Worm (Caenorhabditis elegans) whole organism, L2 larva: ENCODE data around the gene vep-2.
A peak's percentile ranks its signal among the peaks of the same experiment; 100 is the strongest.

Experiments used
- C34F6.9 ChIP-seq: fragments of 150-350 bp; optimal IDR thresholded peaks from 2 replicates; lab custom pipeline; 2014; ENCODE audit warnings: missing biosample characterization, missing genetic modification characterization
- F13H6.1 ChIP-seq: sonication (generic microtip); optimal IDR thresholded peaks from 2 replicates; lab custom pipeline; 2016; ENCODE audit warnings: missing genetic modification characterization, missing compliant biosample characterization
- ZK546.5 ChIP-seq: sonication (generic microtip); optimal IDR thresholded peaks from 2 replicates; lab custom pipeline; 2017; ENCODE audit warnings: missing biosample characterization, missing genetic modification characterization
- alr-1 ChIP-seq: fragments of 150-350 bp; optimal IDR thresholded peaks from 2 replicates; lab custom pipeline; 2014; ENCODE audit warnings: missing biosample characterization, missing genetic modification characterization
- aly-2 ChIP-seq: fragments of 150-350 bp; optimal IDR thresholded peaks from 2 replicates; lab custom pipeline; 2014; ENCODE audit warnings: missing biosample characterization, missing genetic modification characterization
- ama-1 ChIP-seq: fragments of 150-350 bp; optimal IDR thresholded peaks from 2 replicates; lab custom pipeline; 2018; ENCODE audit warnings: inconsistent platforms
- blmp-1 ChIP-seq: sonication (generic microtip); optimal IDR thresholded peaks from 2 replicates; lab custom pipeline; 2017; ENCODE audit warnings: missing genetic modification characterization, mild to moderate bottlenecking, missing compliant biosample characterization, antibody characterized with exemption, moderate library complexity; ENCODE audit not compliant: insufficient read depth
- ceh-16 ChIP-seq: fragments of 150-350 bp; optimal IDR thresholded peaks from 2 replicates; lab custom pipeline; 2014; ENCODE audit warnings: missing biosample characterization, missing genetic modification characterization
- ceh-82 ChIP-seq: fragments of 150-350 bp; optimal IDR thresholded peaks from 2 replicates; lab custom pipeline; 2014; ENCODE audit warnings: missing biosample characterization, missing genetic modification characterization
- crh-2 ChIP-seq: sonication (generic microtip); optimal IDR thresholded peaks from 2 replicates; lab custom pipeline; 2017; ENCODE audit warnings: missing biosample characterization, missing genetic modification characterization
- dmd-4 ChIP-seq: sonication (generic microtip); optimal IDR thresholded peaks from 2 replicates; lab custom pipeline; 2017; ENCODE audit warnings: missing biosample characterization, missing genetic modification characterization
- egl-27 ChIP-seq: sonication (generic microtip); optimal IDR thresholded peaks from 3 replicates; lab custom pipeline; 2017; ENCODE audit warnings: missing biosample characterization, missing genetic modification reagents, missing genetic modification characterization
- elt-3 ChIP-seq: sonication (generic microtip); optimal IDR thresholded peaks from 2 replicates; lab custom pipeline; 2017; ENCODE audit warnings: missing biosample characterization, missing genetic modification characterization
- fos-1 ChIP-seq: fragments of 150-350 bp; optimal IDR thresholded peaks from 2 replicates; lab custom pipeline; 2014; ENCODE audit warnings: missing biosample characterization, missing genetic modification characterization
- gmeb-1 ChIP-seq: fragments of 150-350 bp; optimal IDR thresholded peaks from 2 replicates; lab custom pipeline; 2014; ENCODE audit warnings: missing biosample characterization, missing genetic modification characterization
- lin-11 ChIP-seq: fragments of 150-350 bp; sonication (generic microtip); optimal IDR thresholded peaks from 2 replicates; lab custom pipeline; 2014; ENCODE audit warnings: missing biosample characterization, missing genetic modification characterization, inconsistent platforms, mixed read lengths
- lin-13 ChIP-seq: fragments of 150-350 bp; optimal IDR thresholded peaks from 2 replicates; lab custom pipeline; 2014; ENCODE audit warnings: missing biosample characterization, missing genetic modification reagents, missing genetic modification characterization
- lin-39 ChIP-seq: fragments of 150-350 bp; optimal IDR thresholded peaks from 2 replicates; lab custom pipeline; 2014; ENCODE audit warnings: missing biosample characterization, missing genetic modification reagents, missing genetic modification characterization
- lsy-2 ChIP-seq, 2 experiments: fragments of 150-350 bp in 1 of 2; sonication (generic microtip) in 1 of 2; optimal IDR thresholded peaks; 2 replicates each; lab custom pipeline; 2014 to 2017; ENCODE audit warnings: missing biosample characterization in 2 of 2, missing genetic modification characterization in 2 of 2
- mab-5 ChIP-seq: fragments of 150-350 bp; optimal IDR thresholded peaks from 2 replicates; lab custom pipeline; 2014; ENCODE audit warnings: missing biosample characterization, missing genetic modification characterization
- mbf-1 ChIP-seq: sonication (generic microtip); optimal IDR thresholded peaks from 2 replicates; lab custom pipeline; 2017; ENCODE audit warnings: missing biosample characterization, missing genetic modification characterization
- mdl-1 ChIP-seq, 2 experiments: fragments of 150-350 bp in 1 of 2; sonication (generic microtip) in 1 of 2; optimal IDR thresholded peaks; 2 replicates each; lab custom pipeline; 2017; ENCODE audit warnings: missing biosample characterization in 2 of 2, missing genetic modification characterization in 2 of 2
- nhr-10 ChIP-seq: sonication (generic microtip); optimal IDR thresholded peaks from 2 replicates; lab custom pipeline; 2017; ENCODE audit warnings: missing biosample characterization, missing genetic modification characterization
- nhr-11 ChIP-seq: fragments of 150-350 bp; optimal IDR thresholded peaks from 2 replicates; lab custom pipeline; 2014; ENCODE audit warnings: missing biosample characterization, missing genetic modification characterization
- nhr-12 ChIP-seq: fragments of 150-350 bp; optimal IDR thresholded peaks from 2 replicates; lab custom pipeline; 2014; ENCODE audit warnings: missing biosample characterization, missing genetic modification characterization
- nhr-129 ChIP-seq: fragments of 150-350 bp; optimal IDR thresholded peaks from 2 replicates; lab custom pipeline; 2014; ENCODE audit warnings: missing biosample characterization, missing genetic modification characterization
- nhr-21 ChIP-seq: fragments of 150-350 bp; optimal IDR thresholded peaks from 2 replicates; lab custom pipeline; 2014; ENCODE audit warnings: missing biosample characterization, missing genetic modification characterization
- nhr-23 ChIP-seq: fragments of 150-350 bp; optimal IDR thresholded peaks from 2 replicates; lab custom pipeline; 2014; ENCODE audit warnings: missing biosample characterization, missing genetic modification reagents, missing genetic modification characterization
- nhr-237 ChIP-seq: fragments of 150-350 bp; optimal IDR thresholded peaks from 2 replicates; lab custom pipeline; 2014; ENCODE audit warnings: missing biosample characterization, missing genetic modification characterization
- nhr-25 ChIP-seq: fragments of 150-350 bp; sonication (generic microtip); optimal IDR thresholded peaks from 3 replicates; lab custom pipeline; 2014; ENCODE audit warnings: missing biosample characterization, missing genetic modification characterization
- nhr-6 ChIP-seq: fragments of 150-350 bp; optimal IDR thresholded peaks from 2 replicates; lab custom pipeline; 2014; ENCODE audit warnings: missing biosample characterization, missing genetic modification characterization
- nhr-77 ChIP-seq: fragments of 150-350 bp; optimal IDR thresholded peaks from 2 replicates; lab custom pipeline; 2014; ENCODE audit warnings: missing biosample characterization, missing genetic modification characterization
- peb-1 ChIP-seq: fragments of 150-350 bp; optimal IDR thresholded peaks from 2 replicates; lab custom pipeline; 2014; ENCODE audit warnings: missing biosample characterization, missing genetic modification characterization
- sem-4 ChIP-seq: fragments of 150-350 bp; optimal IDR thresholded peaks from 2 replicates; lab custom pipeline; 2014; ENCODE audit warnings: missing biosample characterization, missing genetic modification reagents, missing genetic modification characterization
- skn-1 ChIP-seq: sonication (generic microtip); optimal IDR thresholded peaks from 2 replicates; lab custom pipeline; 2017; ENCODE audit warnings: missing biosample characterization, missing genetic modification characterization
- sma-3 ChIP-seq: sonication (generic microtip); optimal IDR thresholded peaks from 2 replicates; lab custom pipeline; 2016; ENCODE audit warnings: missing genetic modification reagents, missing genetic modification characterization, missing compliant biosample characterization
- sma-9 ChIP-seq, 2 experiments: fragments of 150-350 bp in 1 of 2; sonication (generic microtip) in 1 of 2; optimal IDR thresholded peaks; 2 replicates each; lab custom pipeline; 2014 to 2016; ENCODE audit warnings: missing genetic modification characterization in 2 of 2, mild to moderate bottlenecking in 1 of 2, missing biosample characterization in 1 of 2, missing compliant biosample characterization in 1 of 2, missing genetic modification reagents in 1 of 2, moderate library complexity in 1 of 2
- snpc-4 ChIP-seq: fragments of 150-350 bp; optimal IDR thresholded peaks from 2 replicates; lab custom pipeline; 2014; ENCODE audit warnings: missing biosample characterization, missing genetic modification characterization
- unc-39 ChIP-seq: fragments of 150-350 bp; optimal IDR thresholded peaks from 2 replicates; lab custom pipeline; 2014; ENCODE audit warnings: missing biosample characterization, missing genetic modification characterization
- unc-55 ChIP-seq: fragments of 150-350 bp; sonication (generic microtip); optimal IDR thresholded peaks from 3 replicates; lab custom pipeline; 2014; ENCODE audit warnings: missing biosample characterization, missing genetic modification reagents, missing genetic modification characterization
- unc-62 ChIP-seq: fragments of 150-350 bp; optimal IDR thresholded peaks from 2 replicates; lab custom pipeline; 2014; ENCODE audit warnings: missing biosample characterization, missing genetic modification reagents, missing genetic modification characterization
- zag-1 ChIP-seq: fragments of 150-350 bp; optimal IDR thresholded peaks from 2 replicates; lab custom pipeline; 2014; ENCODE audit warnings: missing biosample characterization, missing genetic modification characterization
- ztf-4 ChIP-seq: fragments of 150-350 bp; optimal IDR thresholded peaks from 2 replicates; lab custom pipeline; 2014; ENCODE audit warnings: missing biosample characterization, missing genetic modification characterization

Gene vep-2

ce11 chrX:3605727-3606126 lies 22.4 kb upstream of the vep-2 start, which contains the start of gene C18B2.4:
Gene C18B2.4 (minus strand): TSS chrX:3605741.
- TF ChIP-seq blmp-1 (tag; lab: Kevin White, UChicago) = no peak
- no peak for TF ChIP-seq lin-39 (tag; lab: Kevin White, UChicago)
- TF ChIP-seq egl-27 (tag; lab: Kevin White, UChicago) = no peak
- TF ChIP-seq unc-62 (GFP tag; lab: Kevin White, UChicago) = no peak
- TF ChIP-seq unc-55 (GFP tag; lab: Kevin White, UChicago) = peak; percentile 86
- TF ChIP-seq nhr-11 (tag; lab: Kevin White, UChicago) = no peak
- peak; percentile 28 to 73 for TF ChIP-seq lsy-2 (tag; optimal IDR thresholded peaks at IDR 0.05; lab: Kevin White, UChicago)
- peak; percentile 38 for TF ChIP-seq lin-13 (GFP tag; lab: Kevin White, UChicago)
- peak; percentile 20 for TF ChIP-seq peb-1 (tag; lab: Kevin White, UChicago)
- TF ChIP-seq alr-1 = no peak
- TF ChIP-seq gmeb-1 (tag; lab: Kevin White, UChicago) = peak; percentile 55
- TF ChIP-seq nhr-129 (tag; lab: Kevin White, UChicago) = peak; percentile 86
- no peak for TF ChIP-seq dmd-4
- TF ChIP-seq nhr-25 = no peak
- no peak for TF ChIP-seq ama-1 (lab: Kevin White, UChicago)
- peak; percentile 53 for TF ChIP-seq sem-4
- peak; percentile 19 for TF ChIP-seq skn-1 (tag; lab: Kevin White, UChicago)
- TF ChIP-seq crh-2 = peak; percentile 87
- TF ChIP-seq sma-9 (GFP tag; optimal IDR thresholded peaks at IDR 0.05; lab: Kevin White, UChicago) = peak; percentile 59
- no peak for TF ChIP-seq sma-9 (tag; optimal IDR thresholded peaks at IDR 0.05; lab: Kevin White, UChicago)
- peak in 1 of 2 experiments; percentile 22 for TF ChIP-seq mdl-1 (tag; optimal IDR thresholded peaks at IDR 0.05; lab: Kevin White, UChicago)
- TF ChIP-seq nhr-23 (tag; lab: Kevin White, UChicago) = no peak
- no peak for TF ChIP-seq unc-39
- TF ChIP-seq nhr-21 (tag; lab: Kevin White, UChicago) = peak; percentile 25
- peak; percentile 99 for TF ChIP-seq fos-1
- peak; percentile 24 for TF ChIP-seq ztf-4 (tag; lab: Kevin White, UChicago)
- TF ChIP-seq mab-5 (tag; lab: Kevin White, UChicago) = peak; percentile 84
- TF ChIP-seq mbf-1 (tag; lab: Kevin White, UChicago) = no peak
- peak; percentile 84 for TF ChIP-seq C34F6.9 (tag; lab: Kevin White, UChicago)
- no peak for TF ChIP-seq elt-3
- peak; percentile 47 for TF ChIP-seq nhr-77
- TF ChIP-seq ceh-16 = no peak
- TF ChIP-seq aly-2 = no peak
- no peak for TF ChIP-seq ZK546.5 (tag; lab: Kevin White, UChicago)
- no peak for TF ChIP-seq nhr-237
- no peak for TF ChIP-seq nhr-6
- peak; percentile 50 for TF ChIP-seq lin-11 (tag; lab: Kevin White, UChicago)
- TF ChIP-seq F13H6.1 (tag; lab: Kevin White, UChicago) = peak; percentile 62
- no peak for TF ChIP-seq ceh-82
- TF ChIP-seq snpc-4 (tag; lab: Kevin White, UChicago) = peak; percentile 49
- no peak for TF ChIP-seq nhr-10
- TF ChIP-seq nhr-12 (tag; lab: Kevin White, UChicago) = no peak
- TF ChIP-seq sma-3 = peak; percentile 47
- TF ChIP-seq zag-1 (tag; lab: Kevin White, UChicago) = peak; percentile 76

ce11 chrX:3610442-3610841 lies 17.7 kb upstream of the vep-2 start:
- TF ChIP-seq nhr-11 (tag; lab: Kevin White, UChicago) (no peak), nhr-77 (no peak), ceh-82 (no peak), unc-39 (no peak), mab-5 (tag; lab: Kevin White, UChicago) (no peak), dmd-4 (no peak), aly-2 (no peak), peb-1 (tag; lab: Kevin White, UChicago) (no peak), sma-3 (no peak), nhr-237 (no peak), C34F6.9 (tag; lab: Kevin White, UChicago) (no peak), nhr-129 (tag; lab: Kevin White, UChicago) (no peak), nhr-10 (no peak), ZK546.5 (tag; lab: Kevin White, UChicago) (no peak), lin-11 (tag; lab: Kevin White, UChicago) (no peak), unc-55 (GFP tag; lab: Kevin White, UChicago) (no peak), nhr-23 (tag; lab: Kevin White, UChicago) (no peak), unc-62 (GFP tag; lab: Kevin White, UChicago) (no peak), lin-13 (GFP tag; lab: Kevin White, UChicago) (no peak)
